Worm (Caenorhabditis elegans) whole organism, late embryonic: ENCODE measurements around the gene clp-7.

Experiments
- F13H6.1 ChIP-seq: sonication (generic microtip); optimal IDR thresholded peaks from 2 replicates; lab custom pipeline; 2016; ENCODE audit warnings: missing genetic modification characterization, missing compliant biosample characterization
- ceh-48 ChIP-seq: sonication (generic microtip); optimal IDR thresholded peaks from 2 replicates; lab custom pipeline; 2016; ENCODE audit warnings: missing genetic modification characterization, inconsistent platforms, missing compliant biosample characterization
- hlh-30 ChIP-seq: sonication (generic microtip); optimal IDR thresholded peaks from 2 replicates; lab custom pipeline; 2017; ENCODE audit warnings: antibody characterized with exemption, missing genetic modification characterization, missing compliant biosample characterization; ENCODE audit not compliant: insufficient read depth
- lin-11 ChIP-seq: fragments of 200-800 bp; sonication (Bioruptor generic); optimal IDR thresholded peaks from 2 replicates; lab custom pipeline; 2018; ENCODE audit warnings: mild to moderate bottlenecking, missing genetic modification characterization, missing compliant biosample characterization

ce11 chrIV:1459419-1459818, 13.7 kb upstream of the clp-7 start:
- TF ChIP-seq F13H6.1 (tag; lab: Kevin White, UChicago), result no peak
- no peak for TF ChIP-seq lin-11 (tag; lab: Kevin White, UChicago)
- no peak for TF ChIP-seq ceh-48 (tag; lab: Kevin White, UChicago)
- TF ChIP-seq hlh-30 (tag; lab: Kevin White, UChicago), result no peak
